Worm (Caenorhabditis elegans): ENCODE results near the gene cgt-1.
"Not testable (repeated sequence)": the region's sequence is repeated elsewhere in the genome, so short reads cannot be mapped to it uniquely, and the experiment has no call there.

The cgt-1 gene

ce11 chrV:15850276-15850811 is 38.3 kb downstream of the cgt-1 start, which contains the start of gene srh-147:
Gene srh-147, minus strand, starts transcription at chrV:15850326.
- not testable (repeated sequence) for TF ChIP-seq scrt-1 (GFP tag; IDR thresholded peaks at IDR 0.05); ceh-13 (GFP tag; optimal IDR thresholded peaks at IDR 0.05); tra-4 (tag; optimal IDR thresholded peaks at IDR 0.05)

- TF ChIP-seq flt-1 (GFP tag; IDR thresholded peaks at IDR 0.05) = no peak
- no peak for TF ChIP-seq scrt-1 (GFP tag; IDR thresholded peaks at IDR 0.05)
- no peak for TF ChIP-seq sea-1 (GFP tag; conservative IDR thresholded peaks at IDR 0.05)
- TF ChIP-seq aly-1 (tag; optimal IDR thresholded peaks at IDR 0.05) = no peak
- no peak for TF ChIP-seq hmbx-1 (tag; optimal IDR thresholded peaks at IDR 0.05)
- TF ChIP-seq F13C5.2 (tag; optimal IDR thresholded peaks at IDR 0.05) = no peak
- TF ChIP-seq tbx-11 (GFP tag; IDR thresholded peaks at IDR 0.05) = no peak
- TF ChIP-seq ceh-36 (tag; optimal IDR thresholded peaks at IDR 0.05) = no peak
- TF ChIP-seq hmg-4 (GFP tag; optimal IDR thresholded peaks at IDR 0.05) = no peak
- TF ChIP-seq B0310.2 (tag; optimal IDR thresholded peaks at IDR 0.05) = no peak
- TF ChIP-seq hnd-1 (tag; optimal IDR thresholded peaks at IDR 0.05) = no peak
- TF ChIP-seq ceh-13 (GFP tag; optimal IDR thresholded peaks at IDR 0.05) = no peak
- TF ChIP-seq ama-1 (optimal IDR thresholded peaks at IDR 0.05) = no peak
- no peak for TF ChIP-seq tbx-37 (GFP tag; conservative IDR thresholded peaks at IDR 0.05)
- no peak for TF ChIP-seq tra-4 (tag; optimal IDR thresholded peaks at IDR 0.05)
- no peak for TF ChIP-seq ets-7 (tag; optimal IDR thresholded peaks at IDR 0.05)
Observed at ce11 chrV:15841095-15841494, 47.6 kb downstream of the cgt-1 start, which contains the start of gene srh-149. Gene srh-149, minus strand, starts transcription at chrV:15841195.

Measured in whole organism, early embryonic.